Worm (Caenorhabditis elegans) whole organism, L4 larva: ENCODE results near the gene B0250.7.
A peak's percentile ranks its signal among the peaks of the same experiment; 100 is the strongest.

Experiments used
- D1046.2 ChIP-seq: fragments of 200-800 bp; sonication (Bioruptor generic); IDR thresholded peaks from 2 replicates; pipeline ENCODE4 v1.3.6; 2022; ENCODE audit warnings: missing genetic modification characterization, missing compliant biosample characterization
- F37D6.2 ChIP-seq: sonication (generic microtip); optimal IDR thresholded peaks from 2 replicates; lab custom pipeline; 2016; ENCODE audit warnings: mild to moderate bottlenecking, missing genetic modification characterization, missing compliant biosample characterization
- F44E2.7 ChIP-seq: fragments of 200-800 bp; sonication (Bioruptor generic); IDR thresholded peaks from 2 replicates; pipeline ENCODE4 v2.1.2; 2022; ENCODE audit warnings: missing genetic modification characterization, missing compliant biosample characterization
- T20F7.1 ChIP-seq: fragments of 200-800 bp; sonication (Bioruptor generic); optimal IDR thresholded peaks from 2 replicates; lab custom pipeline; 2018; ENCODE audit warnings: mild to moderate bottlenecking, missing genetic modification characterization, missing compliant biosample characterization
- Y105C5A.15 ChIP-seq: fragments of 200-800 bp; sonication (Bioruptor generic); IDR thresholded peaks from 2 replicates; pipeline ENCODE4 v1.3.6; 2022; ENCODE audit warnings: missing genetic modification characterization, missing compliant biosample characterization
- Y48G9A.11 ChIP-seq: fragments of 200-800 bp; sonication (Bioruptor generic); IDR thresholded peaks from 2 replicates; pipeline ENCODE4 v1.3.6; 2022; ENCODE audit warnings: missing genetic modification reagents, missing genetic modification characterization, missing compliant biosample characterization
- aha-1 ChIP-seq: fragments of 150-350 bp; peaks from one replicate; lab custom pipeline; 2014; ENCODE audit warnings: missing biosample characterization, missing genetic modification characterization
- arid-1 ChIP-seq: fragments of 200-800 bp; sonication (Bioruptor generic); conservative IDR thresholded peaks from 2 replicates; pipeline ENCODE4 v1.3.6; 2022; ENCODE audit warnings: missing genetic modification reagents, missing genetic modification characterization, missing compliant biosample characterization
- ceh-82 ChIP-seq: sonication (generic microtip); optimal IDR thresholded peaks from 2 replicates; lab custom pipeline; 2017; ENCODE audit warnings: missing biosample characterization, missing genetic modification characterization
- daf-8 ChIP-seq: fragments of 200-800 bp; sonication (Bioruptor generic); IDR thresholded peaks from 2 replicates; pipeline ENCODE4 v1.3.6; 2022; ENCODE audit warnings: missing genetic modification characterization, missing compliant biosample characterization
- dmd-6 ChIP-seq: fragments of 200-800 bp; sonication (Bioruptor generic); IDR thresholded peaks from 2 replicates; pipeline ENCODE4 v1.3.6; 2022; ENCODE audit warnings: missing genetic modification reagents, missing genetic modification characterization, missing compliant biosample characterization
- dmd-8 ChIP-seq: fragments of 200-800 bp; sonication (Bioruptor generic); IDR thresholded peaks from 2 replicates; pipeline ENCODE4 v1.3.6; 2022; ENCODE audit warnings: missing genetic modification characterization, missing compliant biosample characterization
- egl-27 ChIP-seq: sonication (generic microtip); optimal IDR thresholded peaks from 3 replicates; lab custom pipeline; 2017; ENCODE audit warnings: missing biosample characterization, missing genetic modification reagents, missing genetic modification characterization
- hif-1 ChIP-seq, 2 experiments: sonication (generic microtip); optimal IDR thresholded peaks; 2 replicates each; lab custom pipeline; 2016 to 2017; ENCODE audit warnings: missing compliant biosample characterization in 2 of 2, missing genetic modification characterization in 2 of 2, missing genetic modification reagents in 2 of 2, missing genotype in 2 of 2, mild to moderate bottlenecking in 1 of 2
- hlh-30 ChIP-seq: sonication (generic microtip); optimal IDR thresholded peaks from 2 replicates; lab custom pipeline; 2017; ENCODE audit warnings: antibody characterized with exemption, mild to moderate bottlenecking, missing genetic modification characterization, missing compliant biosample characterization; ENCODE audit not compliant: insufficient read depth
- hmg-1.1 ChIP-seq: fragments of 200-800 bp; sonication (Bioruptor generic); IDR thresholded peaks from 2 replicates; pipeline ENCODE4 v1.3.6; 2022; ENCODE audit warnings: missing genetic modification reagents, missing genetic modification characterization, missing compliant biosample characterization
- jun-1 ChIP-seq: fragments of 150-350 bp; optimal IDR thresholded peaks from 2 replicates; lab custom pipeline; 2014; ENCODE audit warnings: missing biosample characterization, missing genetic modification reagents, missing genetic modification characterization
- lin-38 ChIP-seq: fragments of 200-800 bp; sonication (Bioruptor generic); IDR thresholded peaks from 2 replicates; pipeline ENCODE4 v1.3.6; 2022; ENCODE audit warnings: missing genetic modification reagents, missing genetic modification characterization, missing compliant biosample characterization
- lin-39 ChIP-seq: fragments of 150-350 bp; optimal IDR thresholded peaks from 2 replicates; lab custom pipeline; 2014; ENCODE audit warnings: missing biosample characterization, missing genetic modification reagents, missing genetic modification characterization
- madf-9 ChIP-seq: fragments of 200-800 bp; sonication (Bioruptor generic); conservative IDR thresholded peaks from 2 replicates; pipeline ENCODE4 v1.3.6; 2022; ENCODE audit warnings: missing genetic modification reagents, missing genetic modification characterization, missing compliant biosample characterization
- mep-1 ChIP-seq: fragments of 150-350 bp; sonication (generic microtip); optimal IDR thresholded peaks from 3 replicates; lab custom pipeline; 2014; ENCODE audit warnings: missing biosample characterization, missing genetic modification characterization
- mxl-2 ChIP-seq: fragments of 200-800 bp; sonication (Bioruptor generic); conservative IDR thresholded peaks from 2 replicates; pipeline ENCODE4 v1.3.6; 2022; ENCODE audit warnings: missing genetic modification reagents, missing genetic modification characterization, missing compliant biosample characterization
- nhr-11 ChIP-seq: fragments of 150-350 bp; optimal IDR thresholded peaks from 2 replicates; lab custom pipeline; 2014; ENCODE audit warnings: missing biosample characterization, missing genetic modification characterization
- nhr-111 ChIP-seq: fragments of 200-800 bp; sonication (Bioruptor generic); optimal IDR thresholded peaks from 2 replicates; lab custom pipeline; 2018; ENCODE audit warnings: mild to moderate bottlenecking, missing genetic modification characterization, missing compliant biosample characterization
- nhr-41 ChIP-seq: fragments of 200-800 bp; sonication (Bioruptor generic); IDR thresholded peaks from 2 replicates; pipeline ENCODE4 v1.3.6; 2022; ENCODE audit warnings: missing genetic modification reagents, missing genetic modification characterization, missing compliant biosample characterization
- nhr-42 ChIP-seq: fragments of 200-800 bp; sonication (Bioruptor generic); IDR thresholded peaks from 2 replicates; pipeline ENCODE4 v1.3.6; 2022; ENCODE audit warnings: missing genetic modification characterization, missing compliant biosample characterization
- nhr-6 ChIP-seq: fragments of 150-350 bp; optimal IDR thresholded peaks from 2 replicates; lab custom pipeline; 2014; ENCODE audit warnings: missing biosample characterization, missing genetic modification characterization
- php-3 ChIP-seq: fragments of 200-800 bp; sonication (Bioruptor generic); IDR thresholded peaks from 2 replicates; pipeline ENCODE4 v1.3.6; 2022; ENCODE audit warnings: missing genetic modification reagents, missing genetic modification characterization, missing compliant biosample characterization
- pqm-1 ChIP-seq: sonication (generic microtip); optimal IDR thresholded peaks from 2 replicates; lab custom pipeline; 2017; ENCODE audit warnings: missing biosample characterization, missing genetic modification characterization
- saeg-2 ChIP-seq: fragments of 200-800 bp; sonication (Bioruptor generic); IDR thresholded peaks from 2 replicates; pipeline ENCODE4 v1.3.6; 2022; ENCODE audit warnings: missing genetic modification reagents, missing genetic modification characterization, missing compliant biosample characterization
- snpc-1.2 ChIP-seq: fragments of 200-800 bp; sonication (Bioruptor generic); IDR thresholded peaks from 2 replicates; pipeline ENCODE4 v1.3.6; 2022; ENCODE audit warnings: missing genetic modification reagents, missing genetic modification characterization, missing compliant biosample characterization
- snpc-4 ChIP-seq: fragments of 150-350 bp; optimal IDR thresholded peaks from 2 replicates; lab custom pipeline; 2014; ENCODE audit warnings: missing biosample characterization, missing genetic modification characterization
- spr-3 ChIP-seq: fragments of 200-800 bp; sonication (Bioruptor generic); optimal IDR thresholded peaks from 2 replicates; lab custom pipeline; 2018; ENCODE audit warnings: mild to moderate bottlenecking, missing genetic modification characterization, missing compliant biosample characterization
- unc-130 ChIP-seq: sonication (generic microtip); optimal IDR thresholded peaks from 2 replicates; lab custom pipeline; 2016; ENCODE audit warnings: missing genetic modification reagents, missing genetic modification characterization, missing compliant biosample characterization
- vab-7 ChIP-seq: fragments of 200-800 bp; sonication (Bioruptor generic); IDR thresholded peaks from 2 replicates; pipeline ENCODE4 v1.3.6; 2022; ENCODE audit warnings: missing genetic modification reagents, missing genetic modification characterization, missing compliant biosample characterization
- zag-1 ChIP-seq: fragments of 150-350 bp; optimal IDR thresholded peaks from 2 replicates; lab custom pipeline; 2014; ENCODE audit warnings: missing biosample characterization, missing genetic modification characterization
- zfp-2 ChIP-seq: sonication (generic microtip); optimal IDR thresholded peaks from 2 replicates; lab custom pipeline; 2016; ENCODE audit warnings: mild to moderate bottlenecking, missing genetic modification characterization, missing compliant biosample characterization
- ztf-11 ChIP-seq: fragments of 150-350 bp; optimal IDR thresholded peaks from 2 replicates; lab custom pipeline; 2014; ENCODE audit warnings: missing biosample characterization, missing genetic modification characterization

Gene B0250.7

DNA sequence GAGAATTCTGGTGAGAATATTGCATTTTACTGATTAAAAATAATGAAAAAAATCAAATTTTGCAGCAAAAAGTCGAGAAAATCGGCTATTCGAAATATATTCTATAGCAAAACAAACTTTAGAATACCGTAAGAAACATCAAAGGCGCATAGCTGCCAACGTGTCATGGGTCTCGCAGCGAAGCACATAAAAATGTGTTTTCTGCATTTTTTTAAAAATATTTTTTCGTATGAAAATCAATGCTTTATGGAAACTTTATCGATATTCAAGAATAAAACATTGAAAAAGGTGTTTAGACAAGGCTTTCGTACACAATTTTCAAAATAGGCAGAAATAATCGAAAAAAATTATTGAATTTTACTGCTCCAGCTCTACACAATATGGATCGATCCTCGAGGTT lies 653 bp upstream of the B0250.7 start:
- TF ChIP-seq nhr-11 (tag; lab: Kevin White, UChicago) (no peak), unc-130 (peak; percentile 15)

DNA sequence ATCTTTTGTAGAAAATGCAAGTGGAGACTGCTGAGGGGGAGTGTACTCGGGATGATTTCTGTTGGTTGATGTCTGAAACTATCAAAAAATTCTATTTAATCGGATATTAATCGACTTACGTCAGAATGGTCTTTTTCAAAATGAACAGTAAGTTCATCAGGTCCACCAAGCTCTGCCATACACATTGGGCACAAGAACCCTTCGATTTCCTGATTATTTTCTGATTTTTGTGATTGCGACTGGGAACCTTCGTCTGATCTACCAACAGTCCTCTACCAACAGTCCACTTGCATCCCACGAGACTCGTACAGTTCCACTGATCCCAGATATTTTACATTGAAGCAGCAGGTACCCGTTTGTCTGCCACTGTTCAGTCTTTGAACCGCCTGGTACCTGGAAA lies 832 bp downstream of the B0250.7 start:
- peak; percentile 92 for TF ChIP-seq aha-1 (tag; lab: Kevin White, UChicago)
- no peak for TF ChIP-seq madf-9
- 0 out of 2 replicates have a peak, but pooled peaks have one; percentile 43 for TF ChIP-seq F44E2.7

DNA sequence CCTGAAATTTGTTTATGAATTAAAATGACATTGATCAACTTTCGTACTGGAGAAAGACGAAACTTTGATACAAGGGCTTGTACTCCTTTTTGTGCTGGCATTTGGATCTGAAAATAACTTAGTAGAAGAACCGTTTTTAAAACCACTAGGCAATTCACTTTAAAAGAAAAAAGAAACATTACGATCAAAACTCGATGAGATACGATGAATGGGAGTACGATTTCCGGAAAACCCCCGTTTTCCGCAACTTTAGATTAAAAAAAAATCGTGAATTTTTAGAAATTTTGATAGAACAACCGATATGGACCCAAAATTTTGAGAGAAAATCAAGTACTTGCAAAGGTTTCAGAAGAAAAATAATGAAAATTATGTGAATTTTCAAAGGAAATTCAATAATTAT lies 5.5 kb downstream of the B0250.7 start, which contains the start of gene B0250.8:
TSS of gene B0250.8 (minus strand) at position 101 of the 400 bp plus-strand sequence.
- no peak for TF ChIP-seq nhr-41 (GFP tag; lab: Robert Waterston, UW)
- no peak for TF ChIP-seq Y48G9A.11
- TF ChIP-seq spr-3 (GFP tag; lab: Kevin White, UChicago), result no peak
- no peak for TF ChIP-seq dmd-8 (GFP tag; lab: Robert Waterston, UW)
- TF ChIP-seq ceh-82 (tag; lab: Kevin White, UChicago), result no peak
- TF ChIP-seq D1046.2 (GFP tag; lab: Robert Waterston, UW), result no peak
- TF ChIP-seq lin-38, result no peak
- no peak for TF ChIP-seq T20F7.1 (GFP tag; lab: Kevin White, UChicago)

DNA sequence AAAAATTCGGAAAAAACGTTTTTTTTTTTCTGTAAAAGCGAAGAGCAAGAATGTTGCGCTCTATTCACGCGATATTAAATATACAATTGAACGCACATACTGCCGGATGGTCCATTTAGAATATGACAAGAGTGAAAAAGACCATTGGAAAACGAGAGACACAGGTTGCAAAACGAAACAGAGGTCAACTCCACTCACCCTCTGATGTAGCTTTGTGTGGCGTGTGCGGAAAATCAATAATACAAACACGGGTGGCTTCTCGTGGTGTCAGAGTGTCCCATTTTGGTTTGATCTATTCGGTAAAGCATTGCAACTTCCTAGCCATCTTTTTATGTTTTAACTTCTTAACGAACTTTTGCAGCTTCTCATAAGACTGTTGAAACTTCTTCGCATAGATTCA lies 11.1 kb downstream of the B0250.7 start:
- TF ChIP-seq dmd-6 (GFP tag; lab: Robert Waterston, UW) (no peak), hlh-30 (tag; lab: Kevin White, UChicago) (peak; percentile 49), dmd-8 (GFP tag; lab: Robert Waterston, UW) (no peak)

DNA sequence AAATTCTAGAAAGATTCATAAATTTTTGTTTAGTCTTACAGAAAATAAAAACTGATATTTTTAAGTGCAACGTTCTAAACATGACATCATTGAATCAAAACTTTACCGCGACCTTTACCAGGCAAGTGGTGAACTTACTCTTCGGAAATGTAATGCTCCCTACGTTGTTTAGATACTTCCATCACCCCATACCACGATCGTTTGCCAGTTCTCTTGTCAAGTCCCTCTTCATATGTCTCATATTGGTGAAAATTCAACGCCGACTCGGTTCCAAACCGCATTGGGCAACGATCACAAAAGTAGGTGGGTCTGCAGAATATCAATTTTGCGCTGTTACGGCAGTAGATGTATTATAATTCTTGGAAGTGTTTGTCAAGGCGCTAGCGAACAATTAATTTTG lies 15.1 kb downstream of the B0250.7 start, which contains the start of gene B0250.18:
TSS of gene B0250.18 (minus strand) at position 101 of the 400 bp plus-strand sequence.
- TF ChIP-seq vab-7 (GFP tag; lab: Robert Waterston, UW) (no peak), madf-9 (no peak), aha-1 (tag; lab: Kevin White, UChicago) (peak; percentile 9), hif-1 (tag; optimal IDR thresholded peaks at IDR 0.05; lab: Kevin White, UChicago) (no peak)

DNA sequence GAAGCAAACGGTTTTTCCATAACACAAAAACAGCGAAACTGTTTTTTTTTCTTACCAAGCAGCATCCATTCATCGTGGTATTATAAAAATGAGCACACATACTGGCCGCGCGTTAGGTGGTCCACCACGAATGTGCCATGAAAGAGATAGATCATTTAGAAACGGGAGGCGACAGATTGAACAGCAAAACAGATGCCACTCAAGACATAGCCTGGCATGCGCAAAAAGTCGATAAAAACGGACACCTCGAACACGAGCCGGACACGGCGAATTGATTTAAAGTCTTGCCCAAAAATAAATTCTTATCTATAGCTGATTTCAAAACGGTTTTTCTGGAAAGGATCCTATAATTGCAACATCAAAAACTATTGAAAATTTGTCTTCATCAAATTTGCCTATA lies 18.7 kb downstream of the B0250.7 start:
- TF ChIP-seq hlh-30 (tag; lab: Kevin White, UChicago) (peak; percentile 41), aha-1 (tag; lab: Kevin White, UChicago) (peak; percentile 97), daf-8 (GFP tag; lab: Robert Waterston, UW) (no peak), jun-1 (tag; lab: Kevin White, UChicago) (no peak)

DNA sequence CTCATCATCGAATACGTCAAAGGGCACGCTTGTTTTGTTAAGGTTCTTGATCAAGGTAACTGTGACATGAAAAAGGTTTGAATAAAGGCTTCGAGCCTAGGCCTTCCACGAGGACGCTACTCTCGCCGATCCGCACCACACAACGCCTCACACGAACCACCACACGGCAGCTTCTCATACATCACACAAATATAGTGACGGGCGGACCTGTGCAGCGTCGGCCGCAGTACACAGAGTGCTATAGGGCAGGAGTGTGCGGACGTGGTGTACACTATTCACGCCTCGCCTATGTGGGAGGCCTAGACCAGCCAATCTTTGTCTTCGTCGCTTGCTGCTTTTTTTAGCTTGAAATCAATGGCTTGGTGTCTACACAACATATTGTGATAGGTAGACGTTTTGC lies 20.2 kb downstream of the B0250.7 start:
- TF ChIP-seq mxl-2 (no peak), nhr-42 (GFP tag; lab: Robert Waterston, UW) (no peak), jun-1 (tag; lab: Kevin White, UChicago) (no peak), snpc-4 (tag; lab: Kevin White, UChicago) (peak; percentile 84)

DNA sequence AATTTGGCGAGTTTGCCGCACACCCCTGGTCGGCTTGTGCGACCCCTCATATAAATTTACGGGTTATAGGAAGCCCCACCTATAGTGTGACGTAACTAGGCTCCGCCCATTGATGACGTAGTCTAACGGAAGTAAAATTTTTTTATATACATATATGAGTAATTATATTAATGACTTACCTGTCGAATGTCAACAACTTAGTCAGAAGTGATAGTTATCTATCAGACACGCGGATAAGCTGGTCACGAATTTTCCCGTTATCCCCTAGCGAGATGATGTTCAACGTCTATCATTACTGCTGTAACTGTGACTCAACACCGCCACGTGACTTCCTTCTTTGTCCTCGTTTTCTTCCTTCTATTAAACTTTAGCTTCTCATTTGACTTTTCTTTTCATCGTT lies 22.1 kb downstream of the B0250.7 start, which contains the start of gene srd-70:
TSS of gene srd-70 (plus strand) at position 301 of the 400 bp plus-strand sequence.
- TF ChIP-seq mep-1 (tag; lab: Kevin White, UChicago) (no peak), php-3 (GFP tag; lab: Robert Waterston, UW) (no peak), saeg-2 (GFP tag; lab: Robert Waterston, UW) (no peak), Y105C5A.15 (GFP tag; lab: Robert Waterston, UW) (no peak), snpc-1.2 (GFP tag; lab: Robert Waterston, UW) (no peak), nhr-111 (no peak), jun-1 (tag; lab: Kevin White, UChicago) (no peak), egl-27 (tag; lab: Kevin White, UChicago) (no peak), nhr-6 (no peak), nhr-11 (tag; lab: Kevin White, UChicago) (no peak), arid-1 (no peak), F37D6.2 (tag; lab: Kevin White, UChicago) (no peak), hmg-1.1 (GFP tag; lab: Robert Waterston, UW) (no peak), zag-1 (no peak), zfp-2 (tag; lab: Kevin White, UChicago) (no peak), pqm-1 (tag; lab: Kevin White, UChicago) (no peak), ztf-11 (tag; lab: Kevin White, UChicago) (no peak), lin-39 (tag; lab: Kevin White, UChicago) (no peak)
